Worm (Caenorhabditis elegans) whole organism, mixed stage, embryonic: ENCODE measurements around the gene sri-65.

ENCODE experiments used
- elt-3 ChIP-seq: fragments of 150-350 bp; optimal IDR thresholded peaks from 2 replicates; lab custom pipeline; 2014; ENCODE audit warnings: missing biosample characterization, missing genetic modification characterization
- lin-13 ChIP-seq: fragments of 150-350 bp; optimal IDR thresholded peaks from 2 replicates; lab custom pipeline; 2014; ENCODE audit warnings: missing biosample characterization, missing genetic modification characterization
- nhr-12 ChIP-seq: fragments of 150-350 bp; optimal IDR thresholded peaks from 2 replicates; lab custom pipeline; 2014; ENCODE audit warnings: missing biosample characterization, missing genetic modification characterization
- nhr-237 ChIP-seq: fragments of 150-350 bp; optimal IDR thresholded peaks from 2 replicates; lab custom pipeline; 2014; ENCODE audit warnings: missing biosample characterization, missing genetic modification characterization
- nhr-28 ChIP-seq: fragments of 150-350 bp; optimal IDR thresholded peaks from 2 replicates; lab custom pipeline; 2014; ENCODE audit warnings: missing biosample characterization, missing genetic modification characterization
- nhr-76 ChIP-seq: sonication (generic microtip); optimal IDR thresholded peaks from 2 replicates; lab custom pipeline; 2017; ENCODE audit warnings: missing biosample characterization, missing genetic modification characterization
- pha-4 ChIP-seq: fragments of 150-350 bp; optimal IDR thresholded peaks from 2 replicates; lab custom pipeline; 2018; ENCODE audit warnings: missing biosample characterization, missing genetic modification reagents, missing genetic modification characterization
- snpc-4 ChIP-seq: fragments of 150-350 bp; optimal IDR thresholded peaks from 2 replicates; lab custom pipeline; 2014; ENCODE audit warnings: missing biosample characterization, missing genetic modification characterization
- sptf-1 ChIP-seq: sonication (generic microtip); optimal IDR thresholded peaks from 2 replicates; lab custom pipeline; 2017; ENCODE audit warnings: mild to moderate bottlenecking, missing genetic modification characterization, moderate library complexity, missing compliant biosample characterization
- unc-39 ChIP-seq: fragments of 150-350 bp; optimal IDR thresholded peaks from 2 replicates; lab custom pipeline; 2014; ENCODE audit warnings: missing biosample characterization, missing genetic modification characterization
- unc-62 ChIP-seq: fragments of 150-350 bp; optimal IDR thresholded peaks from 2 replicates; lab custom pipeline; 2014; ENCODE audit warnings: missing biosample characterization, missing genetic modification reagents, missing genetic modification characterization
- ztf-11 ChIP-seq: fragments of 150-350 bp; optimal IDR thresholded peaks from 2 replicates; lab custom pipeline; 2014; ENCODE audit warnings: missing biosample characterization, missing genetic modification characterization

ce11 chrV:16407663-16408062, 19.5 kb upstream of the sri-65 start, which contains the start of gene F26D2.3:
- no peak for TF ChIP-seq unc-62
- TF ChIP-seq nhr-28 (tag; lab: Kevin White, UChicago): no peak
- no peak for TF ChIP-seq unc-39 (tag; lab: Kevin White, UChicago)
- no peak for TF ChIP-seq nhr-76
- TF ChIP-seq elt-3 (tag; lab: Kevin White, UChicago): no peak
- no peak for TF ChIP-seq lin-13 (tag; lab: Kevin White, UChicago)
- TF ChIP-seq sptf-1 (tag; lab: Kevin White, UChicago): no peak
- TF ChIP-seq nhr-12 (tag; lab: Kevin White, UChicago): no peak
- TF ChIP-seq nhr-237 (tag; lab: Kevin White, UChicago): no peak
- no peak for TF ChIP-seq snpc-4 (tag; lab: Kevin White, UChicago)
- TF ChIP-seq pha-4 (tag; lab: Kevin White, UChicago): no peak
- no peak for TF ChIP-seq ztf-11 (tag; lab: Kevin White, UChicago)
